Worm (Caenorhabditis elegans) whole organism, L4/young adult: ENCODE results near the gene T23G7.2.

ENCODE experiments used
- W03F9.2 ChIP-seq: fragments of 150-350 bp; optimal IDR thresholded peaks from 2 replicates; lab custom pipeline; 2014; ENCODE audit warnings: missing biosample characterization, missing genetic modification characterization
- dao-5 ChIP-seq: sonication (generic microtip); optimal IDR thresholded peaks from 2 replicates; lab custom pipeline; 2016; ENCODE audit warnings: missing genotype, missing genetic modification characterization, moderate library complexity, missing compliant biosample characterization
- him-1 ChIP-seq: sonication (generic microtip); optimal IDR thresholded peaks from 2 replicates; lab custom pipeline; 2016; ENCODE audit warnings: missing genotype, missing genetic modification reagents, missing genetic modification characterization, missing compliant biosample characterization

DNA sequence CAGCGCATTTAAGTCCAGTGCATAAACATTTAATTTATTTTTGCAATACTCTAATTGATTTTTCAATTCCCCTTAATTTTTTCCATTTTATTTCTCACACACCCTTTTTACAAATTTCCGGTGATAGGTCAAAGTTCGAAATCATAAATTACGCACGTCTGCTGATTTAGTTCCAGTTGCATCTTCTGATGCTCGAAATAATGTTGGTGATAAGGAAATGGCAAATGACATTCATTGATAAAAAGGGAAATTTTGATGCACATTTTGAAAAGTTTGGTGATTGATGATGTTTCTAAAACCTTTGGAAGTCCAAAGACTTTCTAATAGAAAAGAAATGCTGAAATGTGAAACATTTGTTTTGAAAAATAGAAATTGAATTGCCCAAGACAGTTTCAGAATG is 15.6 kb downstream of the T23G7.2 start:
- TF ChIP-seq him-1 (tag; lab: Kevin White, UChicago) (no peak), W03F9.2 (tag; lab: Kevin White, UChicago) (no peak), dao-5 (tag; lab: Kevin White, UChicago) (no peak)
